Fruit fly (Drosophila melanogaster): ENCODE data around the gene st.

DNA sequence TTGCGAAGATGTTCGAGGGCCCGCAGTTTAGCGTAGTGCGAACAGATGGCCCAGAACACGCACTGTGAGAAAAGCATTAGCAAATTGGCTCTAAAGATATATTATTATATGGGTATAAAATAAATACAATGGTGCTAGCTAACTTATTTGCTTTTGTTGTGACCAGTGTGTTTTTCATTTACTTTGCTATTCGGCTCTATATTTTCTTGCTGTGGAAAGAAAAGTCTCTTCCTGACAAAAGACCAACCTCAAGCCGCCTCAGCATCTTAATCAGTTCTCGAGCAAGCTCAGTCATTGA lies 6.9 kb upstream of the st start:
- TF ChIP-seq psq (optimal IDR thresholded peaks at IDR 0.05) (no peak), h (optimal IDR thresholded peaks at IDR 0.05) (no peak), Myc (optimal IDR thresholded peaks at IDR 0.05) (no peak), insv (optimal IDR thresholded peaks at IDR 0.05) (no peak)
